Worm (Caenorhabditis elegans) whole organism, early embryonic: ENCODE measurements around the gene nspc-14.

Experiments used
- F13C5.2 ChIP-seq: sonication (generic microtip); optimal IDR thresholded peaks from 2 replicates; lab custom pipeline; 2017; ENCODE audit warnings: mild to moderate bottlenecking, missing genetic modification characterization, inconsistent platforms, missing compliant biosample characterization
- ama-1 ChIP-seq: fragments of 150-350 bp; optimal IDR thresholded peaks from 2 replicates; lab custom pipeline; 2014
- ceh-36 ChIP-seq: sonication (generic microtip); optimal IDR thresholded peaks from 2 replicates; lab custom pipeline; 2016; ENCODE audit warnings: missing genetic modification characterization, inconsistent platforms, missing compliant biosample characterization
- ets-7 ChIP-seq: sonication (generic microtip); optimal IDR thresholded peaks from 2 replicates; lab custom pipeline; 2016; ENCODE audit warnings: missing genotype, missing genetic modification characterization, missing compliant biosample characterization
- hnd-1 ChIP-seq: sonication (generic microtip); optimal IDR thresholded peaks from 2 replicates; lab custom pipeline; 2016; ENCODE audit warnings: missing genetic modification characterization, missing compliant biosample characterization
- scrt-1 ChIP-seq: fragments of 200-800 bp; sonication (Bioruptor generic); IDR thresholded peaks from 2 replicates; pipeline ENCODE4 v1.3.6; 2022; ENCODE audit warnings: missing genetic modification characterization, missing compliant biosample characterization
- tbx-37 ChIP-seq: fragments of 200-800 bp; sonication (Bioruptor generic); conservative IDR thresholded peaks from 2 replicates; pipeline ENCODE4 v1.3.6; 2022; ENCODE audit warnings: missing genetic modification reagents, missing genetic modification characterization, missing compliant biosample characterization

DNA sequence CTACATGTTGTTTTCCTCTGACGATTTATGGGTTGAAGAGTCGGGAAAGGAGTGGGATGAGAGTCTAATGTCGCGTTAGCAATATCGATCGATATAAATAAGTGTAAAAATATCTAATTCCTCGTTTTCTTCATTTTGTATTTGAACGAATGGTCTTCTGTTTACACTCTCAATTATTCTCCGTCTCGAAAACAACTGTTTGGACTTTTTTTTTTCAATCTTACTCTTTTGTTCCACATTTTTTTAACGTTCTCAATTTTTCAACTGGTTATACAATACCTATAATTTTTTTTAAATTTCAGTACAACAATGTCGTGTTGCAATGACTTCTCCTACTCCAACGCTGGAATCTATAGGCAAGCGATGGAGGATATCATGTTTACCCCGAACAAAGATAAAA, 37.5 kb downstream of the nspc-14 start, which contains the start of gene F17A2.13:
- no peak for TF ChIP-seq hnd-1 (tag; lab: Kevin White, UChicago)
- no peak for TF ChIP-seq ceh-36 (tag; lab: Kevin White, UChicago)
- no peak for TF ChIP-seq scrt-1 (GFP tag; lab: Robert Waterston, UW)
- no peak for TF ChIP-seq F13C5.2
- no peak for TF ChIP-seq ama-1 (lab: Kevin White, UChicago)
- TF ChIP-seq tbx-37: no peak
- TF ChIP-seq ets-7: no peak
